Worm (Caenorhabditis elegans): Measurements from ENCODE around the gene mes-6.

Gene mes-6

ce11 chrIV:8540268-8540667, 29.2 kb downstream of the mes-6 start:
- peak; percentile 62 for TF ChIP-seq pqm-1 (tag; optimal IDR thresholded peaks at IDR 0.05)
- peak; percentile 6 for TF ChIP-seq nhr-43 (tag; optimal IDR thresholded peaks at IDR 0.05; ENCODE audit: poor library complexity, severe bottlenecking)
- no peak for TF ChIP-seq nhr-76 (tag; optimal IDR thresholded peaks at IDR 0.05)
- TF ChIP-seq nhr-77 (tag; optimal IDR thresholded peaks at IDR 0.05) = no peak
- no peak for TF ChIP-seq elt-3 (tag; optimal IDR thresholded peaks at IDR 0.05)
- no peak for TF ChIP-seq fkh-10 (GFP tag; optimal IDR thresholded peaks at IDR 0.05)
- peak; percentile 6 for TF ChIP-seq nfya-1 (tag; optimal IDR thresholded peaks at IDR 0.05; ENCODE audit: insufficient read depth)
- TF ChIP-seq nhr-11 (tag; optimal IDR thresholded peaks at IDR 0.05) = no peak
- TF ChIP-seq pha-4 (tag; optimal IDR thresholded peaks at IDR 0.05) = peak; percentile 69
- no peak for TF ChIP-seq sea-2 (GFP tag; optimal IDR thresholded peaks at IDR 0.05)
- no peak for TF ChIP-seq lin-15B (tag; optimal IDR thresholded peaks at IDR 0.05)
- no peak for TF ChIP-seq unc-39 (tag; optimal IDR thresholded peaks at IDR 0.05)
- no peak for TF ChIP-seq nhr-28 (tag; optimal IDR thresholded peaks at IDR 0.05)
- TF ChIP-seq mdl-1 (tag; optimal IDR thresholded peaks at IDR 0.05) = no peak
- no peak for TF ChIP-seq zag-1 (tag; optimal IDR thresholded peaks at IDR 0.05)
- peak; percentile 29 for TF ChIP-seq hmg-11 (tag; optimal IDR thresholded peaks at IDR 0.05)
- no peak for TF ChIP-seq ZK546.5 (tag; optimal IDR thresholded peaks at IDR 0.05)
- TF ChIP-seq skn-1 (tag; optimal IDR thresholded peaks at IDR 0.05) = no peak
- TF ChIP-seq R02D3.7 (tag; optimal IDR thresholded peaks at IDR 0.05) = no peak
- TF ChIP-seq elt-2 (tag; optimal IDR thresholded peaks at IDR 0.05) = peak; percentile 78
- no peak for TF ChIP-seq ztf-11 (tag; optimal IDR thresholded peaks at IDR 0.05)
- TF ChIP-seq fkh-2 (tag; optimal IDR thresholded peaks at IDR 0.05) = no peak
- TF ChIP-seq ama-1 (optimal IDR thresholded peaks at IDR 0.05) = no peak
- TF ChIP-seq nhr-25 (tag; optimal IDR thresholded peaks at IDR 0.05) = no peak
- no peak for TF ChIP-seq elt-1 (tag; optimal IDR thresholded peaks at IDR 0.05)

ce11 chrIV:8542272-8542671, 31.2 kb downstream of the mes-6 start:
- TF ChIP-seq unc-39 (tag; optimal IDR thresholded peaks at IDR 0.05) (no peak), pqm-1 (tag; optimal IDR thresholded peaks at IDR 0.05) (peak; percentile 46), snpc-4 (tag; optimal IDR thresholded peaks at IDR 0.05) (no peak), elt-2 (tag; optimal IDR thresholded peaks at IDR 0.05) (peak; percentile 93), jun-1 (tag; optimal IDR thresholded peaks at IDR 0.05) (peak; percentile 19), fkh-10 (GFP tag; optimal IDR thresholded peaks at IDR 0.05) (no peak), pha-4 (tag; optimal IDR thresholded peaks at IDR 0.05) (peak; percentile 44)

ce11 chrIV:8559132-8559531, 48.0 kb downstream of the mes-6 start, which contains the start of gene npr-22:
Gene npr-22, plus strand, starts transcription at chrIV:8559432.
- TF ChIP-seq nhr-12 (tag; optimal IDR thresholded peaks at IDR 0.05) = no peak
- TF ChIP-seq unc-62 (GFP tag; optimal IDR thresholded peaks at IDR 0.05) = no peak
- no peak for TF ChIP-seq nhr-25 (tag; optimal IDR thresholded peaks at IDR 0.05)
- TF ChIP-seq tbx-2 (tag; optimal IDR thresholded peaks at IDR 0.05) = no peak
- no peak for TF ChIP-seq nfya-1 (tag; optimal IDR thresholded peaks at IDR 0.05; ENCODE audit: insufficient read depth)
- TF ChIP-seq ztf-4 (tag; optimal IDR thresholded peaks at IDR 0.05) = no peak
- TF ChIP-seq daf-12 (tag; optimal IDR thresholded peaks at IDR 0.05) = no peak
- no peak for TF ChIP-seq egl-5 (tag; optimal IDR thresholded peaks at IDR 0.05)
- TF ChIP-seq R02D3.7 (tag; optimal IDR thresholded peaks at IDR 0.05) = no peak
- no peak for TF ChIP-seq fkh-10 (GFP tag; optimal IDR thresholded peaks at IDR 0.05)

Measured in whole organism, L3 larva.